Fruit fly (Drosophila melanogaster) whole organism, embryonic: ENCODE results near the gene CG7402.

Experiments used
- Abd-B ChIP-seq: fragments of 200-800 bp; sonication (Bioruptor generic); optimal IDR thresholded peaks from 2 replicates; lab custom pipeline; 2018; ENCODE audit warnings: missing biosample characterization, mild to moderate bottlenecking, missing genetic modification characterization, moderate library complexity
- CG11560 ChIP-seq: fragments of 200-800 bp; sonication (Bioruptor generic); IDR thresholded peaks from 3 replicates; pipeline ENCODE4 v1.3.6; 2022; ENCODE audit warnings: missing biosample characterization, missing genetic modification characterization
- CG14965 ChIP-seq: fragments of 200-800 bp; sonication (Bioruptor generic); optimal IDR thresholded peaks from 2 replicates; lab custom pipeline; 2016; ENCODE audit warnings: missing biosample characterization, missing genetic modification characterization, borderline replicate concordance
- CG18262 ChIP-seq: fragments of 200-800 bp; optimal IDR thresholded peaks from 3 replicates; lab custom pipeline; 2019; ENCODE audit warnings: missing biosample characterization, mild to moderate bottlenecking, missing genetic modification characterization, moderate library complexity
- CG2116 ChIP-seq: fragments of 200-800 bp; sonication (Bioruptor generic); optimal IDR thresholded peaks from 3 replicates; lab custom pipeline; 2018; ENCODE audit warnings: missing biosample characterization, mild to moderate bottlenecking, missing genetic modification characterization
- CG31441 ChIP-seq: fragments of 200-800 bp; sonication (Bioruptor generic); IDR thresholded peaks from 2 replicates; pipeline ENCODE4 v1.3.6; 2022; ENCODE audit warnings: missing biosample characterization, missing genetic modification characterization
- CG32532 ChIP-seq: fragments of 200-800 bp; sonication (Bioruptor generic); IDR thresholded peaks from 2 replicates; pipeline ENCODE4 v1.3.6; 2022; ENCODE audit warnings: missing biosample characterization, missing genetic modification characterization
- CG32772 ChIP-seq: fragments of 200-800 bp; sonication (Bioruptor generic); IDR thresholded peaks from 2 replicates; pipeline ENCODE4 v1.3.6; 2022; ENCODE audit warnings: missing biosample characterization, missing genetic modification characterization
- CG34224 ChIP-seq: fragments of 200-800 bp; sonication (Bioruptor generic); IDR thresholded peaks from 3 replicates; pipeline ENCODE4 v1.3.6; 2022; ENCODE audit warnings: missing biosample characterization, missing genetic modification characterization; ENCODE audit not compliant: partially characterized antibody
- CG8290 ChIP-seq, 3 experiments: fragments of 200-800 bp; sonication (Bioruptor generic); optimal IDR thresholded peaks; 2 replicates each; lab custom pipeline; 2016 to 2019; ENCODE audit warnings: missing biosample characterization in 3 of 3, missing genetic modification characterization in 3 of 3, mild to moderate bottlenecking in 2 of 3, moderate library complexity in 1 of 3
- CG8944 ChIP-seq: fragments of 200-800 bp; sonication (Bioruptor generic); optimal IDR thresholded peaks from 3 replicates; lab custom pipeline; 2016; ENCODE audit warnings: missing biosample characterization, missing genetic modification characterization
- CG9797 ChIP-seq: fragments of 200-800 bp; sonication (Bioruptor generic); optimal IDR thresholded peaks from 3 replicates; lab custom pipeline; 2018; ENCODE audit warnings: missing biosample characterization, mild to moderate bottlenecking, missing genetic modification characterization
- Dbx ChIP-seq: fragments of 200-800 bp; sonication (Bioruptor generic); IDR thresholded peaks from 3 replicates; pipeline ENCODE4 v1.3.6; 2022; ENCODE audit warnings: missing biosample characterization, missing genetic modification characterization
- Fer1 ChIP-seq: fragments of 200-800 bp; sonication (Bioruptor generic); optimal IDR thresholded peaks from 2 replicates; lab custom pipeline; 2017; ENCODE audit warnings: missing biosample characterization, mild to moderate bottlenecking, missing genetic modification characterization
- Gug ChIP-seq: fragments of 200-800 bp; sonication (Bioruptor generic); IDR thresholded peaks from 4 replicates; pipeline ENCODE4 v1.3.6; 2022; ENCODE audit warnings: missing biosample characterization, missing genetic modification characterization
- HLH3B ChIP-seq: fragments of 200-800 bp; sonication (Bioruptor generic); IDR thresholded peaks from 2 replicates; pipeline ENCODE4 v1.3.6; 2022; ENCODE audit warnings: missing biosample characterization, missing genetic modification characterization
- HLH4C ChIP-seq: fragments of 200-800 bp; sonication (Bioruptor generic); IDR thresholded peaks from 3 replicates; pipeline ENCODE4 v1.3.6; 2022; ENCODE audit warnings: missing biosample characterization, missing genetic modification characterization; ENCODE audit not compliant: partially characterized antibody
- Lim3 ChIP-seq: fragments of 200-800 bp; sonication (Bioruptor generic); IDR thresholded peaks from 2 replicates; pipeline ENCODE4 v1.3.6; 2022; ENCODE audit warnings: missing biosample characterization, missing genetic modification characterization
- Lpt ChIP-seq: fragments of >200 bp; optimal IDR thresholded peaks from 2 replicates; lab custom pipeline; 2018; ENCODE audit warnings: missing biosample characterization, missing genetic modification characterization
- NK7.1 ChIP-seq: fragments of 200-800 bp; sonication (Bioruptor generic); optimal IDR thresholded peaks from 3 replicates; lab custom pipeline; 2016; ENCODE audit warnings: missing biosample characterization, missing genetic modification characterization
- Side ChIP-seq: fragments of 200-800 bp; sonication (Bioruptor generic); optimal IDR thresholded peaks from 2 replicates; lab custom pipeline; 2016; ENCODE audit warnings: missing biosample characterization, missing genetic modification characterization
- Sox102F ChIP-seq: fragments of 200-800 bp; sonication (Bioruptor generic); optimal IDR thresholded peaks from 2 replicates; lab custom pipeline; 2018; ENCODE audit warnings: missing biosample characterization, mild to moderate bottlenecking, missing genetic modification characterization, moderate library complexity
- Tbp ChIP-seq: fragments of >200 bp; optimal IDR thresholded peaks from 2 replicates; lab custom pipeline; 2018; ENCODE audit warnings: missing biosample characterization, missing genetic modification characterization
- Trl ChIP-seq, 3 experiments: fragments of >200 bp in 2 of 3; fragments of 200-800 bp in 1 of 3; sonication (Bioruptor generic) in 1 of 3; optimal IDR thresholded peaks; 2 replicates in 1 of 3; 3 replicates in 2 of 3; lab custom pipeline; 2016 to 2017; ENCODE audit warnings: missing biosample characterization in 1 of 3, missing genetic modification characterization in 1 of 3
- Vsx1 ChIP-seq: fragments of 200-800 bp; sonication (Bioruptor generic); optimal IDR thresholded peaks from 2 replicates; lab custom pipeline; 2017; ENCODE audit warnings: missing biosample characterization, mild to moderate bottlenecking, missing genetic modification characterization, missing genetic modification reagents
- Xbp1 ChIP-seq: fragments of 200-800 bp; sonication (Bioruptor generic); optimal IDR thresholded peaks from 3 replicates; lab custom pipeline; 2016; ENCODE audit warnings: missing biosample characterization, mild to moderate bottlenecking, missing genetic modification characterization
- amos ChIP-seq: fragments of 200-800 bp; sonication (Bioruptor generic); IDR thresholded peaks from 2 replicates; pipeline ENCODE4 v1.3.6; 2022; ENCODE audit warnings: missing biosample characterization, missing genetic modification characterization; ENCODE audit not compliant: partially characterized antibody
- aop ChIP-seq: fragments of 200-800 bp; sonication (Bioruptor generic); IDR thresholded peaks from 2 replicates; pipeline ENCODE4 v1.3.6; 2022; ENCODE audit warnings: missing biosample characterization, missing genetic modification characterization
- ato ChIP-seq: fragments of 200-800 bp; sonication (Bioruptor generic); IDR thresholded peaks from 2 replicates; pipeline ENCODE4 v1.3.6; 2022; ENCODE audit warnings: missing biosample characterization, missing genetic modification characterization; ENCODE audit not compliant: partially characterized antibody
- br ChIP-seq: fragments of >200 bp; optimal IDR thresholded peaks from 2 replicates; lab custom pipeline; 2017
- chn ChIP-seq: fragments of 200-800 bp; sonication (Bioruptor generic); optimal IDR thresholded peaks from 2 replicates; lab custom pipeline; 2016; ENCODE audit warnings: missing biosample characterization, missing genetic modification characterization
- dan ChIP-seq: fragments of 200-800 bp; sonication (Bioruptor generic); IDR thresholded peaks from 2 replicates; pipeline ENCODE4 v1.3.6; 2022; ENCODE audit warnings: missing biosample characterization, missing genetic modification characterization
- danr ChIP-seq: fragments of 200-800 bp; sonication (Bioruptor generic); IDR thresholded peaks from 2 replicates; pipeline ENCODE4 v1.3.6; 2022; ENCODE audit warnings: missing biosample characterization, missing genetic modification characterization
- ewg ChIP-seq: fragments of 200-800 bp; sonication (Bioruptor generic); optimal IDR thresholded peaks from 3 replicates; lab custom pipeline; 2017; ENCODE audit warnings: mild to moderate bottlenecking, missing biosample characterization, missing genetic modification reagents, missing genetic modification characterization
- fru ChIP-seq: fragments of >200 bp; optimal IDR thresholded peaks from 2 replicates; lab custom pipeline; 2017
- gce ChIP-seq: fragments of 200-800 bp; sonication (Bioruptor generic); IDR thresholded peaks from 3 replicates; pipeline ENCODE4 v1.3.6; 2022; ENCODE audit warnings: missing biosample characterization, missing genetic modification characterization
- hbn ChIP-seq: fragments of 200-800 bp; sonication (Bioruptor generic); IDR thresholded peaks from 2 replicates; pipeline ENCODE4 v1.3.6; 2022; ENCODE audit warnings: missing biosample characterization, missing genetic modification characterization; ENCODE audit not compliant: partially characterized antibody
- insv ChIP-seq, 2 experiments: fragments of 200-800 bp; sonication (Bioruptor generic); optimal IDR thresholded peaks; 3 replicates each; lab custom pipeline; 2016 to 2018; ENCODE audit warnings: missing biosample characterization in 2 of 2, missing genetic modification characterization in 2 of 2
- jumu ChIP-seq: fragments of 200-800 bp; sonication (Bioruptor generic); optimal IDR thresholded peaks from 3 replicates; lab custom pipeline; 2016; ENCODE audit warnings: missing biosample characterization, missing genetic modification characterization
- nom ChIP-seq: fragments of 200-800 bp; sonication (Bioruptor generic); optimal IDR thresholded peaks from 2 replicates; lab custom pipeline; 2017; ENCODE audit warnings: missing biosample characterization, missing genetic modification characterization, mild to moderate bottlenecking, moderate library complexity, missing genetic modification reagents
- pho ChIP-seq: fragments of 200-800 bp; sonication (Bioruptor generic); optimal IDR thresholded peaks from 2 replicates; lab custom pipeline; 2016; ENCODE audit warnings: missing biosample characterization, missing genetic modification characterization
- run ChIP-seq: fragments of 200-800 bp; sonication (Bioruptor generic); optimal IDR thresholded peaks from 3 replicates; lab custom pipeline; 2018; ENCODE audit warnings: missing biosample characterization, mild to moderate bottlenecking, missing genetic modification characterization
- scrt ChIP-seq: fragments of 200-800 bp; sonication (Bioruptor generic); optimal IDR thresholded peaks from 2 replicates; lab custom pipeline; 2018; ENCODE audit warnings: missing biosample characterization, mild to moderate bottlenecking, missing genetic modification characterization, moderate library complexity
- sens ChIP-seq: fragments of 200-800 bp; sonication (Bioruptor generic); peaks from one replicate; lab custom pipeline; 2016; ENCODE audit warnings: missing biosample characterization, missing genetic modification characterization
- seq ChIP-seq: fragments of 200-800 bp; sonication (Bioruptor generic); IDR thresholded peaks from 2 replicates; pipeline ENCODE4 v1.3.6; 2022; ENCODE audit warnings: missing biosample characterization, missing genetic modification characterization
- sna ChIP-seq: fragments of 200-800 bp; sonication (Bioruptor generic); IDR thresholded peaks from 2 replicates; pipeline ENCODE4 v1.3.6; 2022; ENCODE audit warnings: missing biosample characterization, missing genetic modification characterization; ENCODE audit not compliant: partially characterized antibody
- ttk ChIP-seq: fragments of 200-800 bp; sonication (Bioruptor generic); IDR thresholded peaks from 2 replicates; pipeline ENCODE4 v2.1.2; 2022; ENCODE audit warnings: missing biosample characterization, missing genetic modification characterization
- tx ChIP-seq: fragments of 200-800 bp; sonication (Bioruptor generic); optimal IDR thresholded peaks from 2 replicates; lab custom pipeline; 2016; ENCODE audit warnings: missing biosample characterization, missing genetic modification characterization
- zfh1 ChIP-seq: fragments of 200-800 bp; sonication (Bioruptor generic); IDR thresholded peaks from 3 replicates; pipeline ENCODE4 v1.3.6; 2022; ENCODE audit warnings: missing biosample characterization, missing genetic modification characterization

Gene CG7402

DNA sequence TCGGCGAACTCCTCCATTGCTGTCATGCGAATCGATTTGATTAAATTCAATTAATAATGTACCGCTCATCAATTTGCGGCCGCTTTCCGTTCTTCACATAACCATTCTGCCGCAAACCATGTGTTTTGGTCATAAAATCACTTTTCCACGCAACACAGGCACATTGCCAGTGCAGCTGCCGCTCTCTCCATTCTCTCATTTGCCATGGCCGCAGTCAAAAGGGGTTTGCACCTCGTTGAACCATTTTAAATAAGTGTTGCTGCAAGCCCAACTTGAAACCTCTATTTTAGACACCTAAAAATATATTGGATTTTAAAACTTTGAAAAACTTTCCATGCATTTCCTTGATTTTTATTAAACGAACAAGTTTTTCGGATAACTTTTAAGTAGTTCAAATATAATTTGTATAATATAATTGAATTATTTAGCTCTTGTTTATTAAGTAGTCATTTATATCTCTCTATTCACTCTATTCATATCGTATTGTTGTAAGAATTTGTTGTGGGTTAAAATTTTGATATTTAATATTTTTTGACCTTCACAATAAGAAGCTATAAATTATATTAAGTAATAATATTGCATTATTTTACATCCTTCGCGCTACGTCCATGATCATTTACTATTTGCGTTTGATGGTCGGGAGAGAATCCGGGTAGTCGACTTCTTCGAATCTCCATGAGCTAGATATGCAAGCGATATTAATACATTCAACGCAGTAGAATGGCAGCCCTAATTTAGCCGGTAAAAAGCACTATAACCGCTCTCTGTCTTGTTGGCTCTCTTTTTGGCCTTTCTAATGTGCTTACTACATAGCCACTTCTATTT is 30.6 kb upstream of the CG7402 start, which contains the start of gene CG5535 (continued):
- TF ChIP-seq hbn (GFP tag; lab: Robert Waterston, UW) (no peak), insv (GFP tag; optimal IDR thresholded peaks at IDR 0.05; lab: Kevin White, UChicago) (peak in 1 of 2 experiments; percentile 47), sna (no peak), danr (GFP tag; lab: Robert Waterston, UW) (no peak), fru (lab: Kevin White, UChicago) (no peak), Vsx1 (peak; percentile 34), Sox102F (GFP tag; lab: Kevin White, UChicago) (peak; percentile 80), zfh1 (GFP tag; lab: Robert Waterston, UW) (peak; percentile 76; the same call in 2 of the 3 replicates), HLH4C (GFP tag; lab: Robert Waterston, UW) (no peak), CG32532 (peak; percentile 71), amos (GFP tag; lab: Robert Waterston, UW) (no peak), nom (GFP tag; lab: Kevin White, UChicago) (peak; percentile 17), Tbp (GFP tag; lab: Kevin White, UChicago) (no peak), CG2116 (GFP tag; lab: Kevin White, UChicago) (peak; percentile 32), Gug (GFP tag; lab: Robert Waterston, UW) (peak; percentile 82), HLH3B (GFP tag; lab: Robert Waterston, UW) (peak; percentile 45; the same call in 1 of the 2 replicates), chn (peak; percentile 48), jumu (GFP tag; lab: Kevin White, UChicago) (peak; percentile 51), Dbx (GFP tag; lab: Robert Waterston, UW) (no peak; the same call in 1 of the 3 replicates), seq (GFP tag; lab: Robert Waterston, UW) (peak; percentile 49), gce (GFP tag; lab: Robert Waterston, UW) (peak; percentile 58; the same call in 2 of the 3 replicates), ewg (peak; percentile 63), Abd-B (GFP tag; lab: Kevin White, UChicago) (peak; percentile 75), pho (GFP tag; lab: Kevin White, UChicago) (peak; percentile 7), br (lab: Kevin White, UChicago) (no peak), scrt (GFP tag; lab: Kevin White, UChicago) (peak; percentile 43), aop (peak; percentile 68; the same call in 1 of the 2 replicates), Trl (optimal IDR thresholded peaks at IDR 0.05; lab: Kevin White, UChicago) (peak; percentile 42 to 60), Trl (GFP tag; optimal IDR thresholded peaks at IDR 0.05; lab: Kevin White, UChicago) (peak; percentile 69), CG14965 (no peak), tx (GFP tag; lab: Kevin White, UChicago) (no peak), CG18262 (tag; lab: Kevin White, UChicago) (peak; percentile 96), CG8944 (GFP tag; lab: Kevin White, UChicago) (peak; percentile 47), ttk (peak; percentile 54), CG31441 (GFP tag; lab: Robert Waterston, UW) (peak; percentile 89), Fer1 (GFP tag; lab: Kevin White, UChicago) (peak; percentile 48), Xbp1 (peak; percentile 74), sens (GFP tag; lab: Kevin White, UChicago) (peak; percentile 84), run (tag; lab: Kevin White, UChicago) (peak; percentile 58), CG11560 (tag; lab: Robert Waterston, UW) (no peak), CG9797 (GFP tag; lab: Kevin White, UChicago) (no peak), CG8290 (GFP tag; optimal IDR thresholded peaks at IDR 0.05; lab: Kevin White, UChicago) (peak; percentile 29), CG8290 (tag; optimal IDR thresholded peaks at IDR 0.05; lab: Kevin White, UChicago) (peak in 1 of 2 experiments; percentile 94), Lim3 (GFP tag; lab: Robert Waterston, UW) (no peak), ato (no peak), CG32772 (GFP tag; lab: Robert Waterston, UW) (no peak; the same call in 1 of the 2 replicates), Side (GFP tag; lab: Kevin White, UChicago) (peak; percentile 64), NK7.1 (GFP tag; lab: Kevin White, UChicago) (no peak), Lpt (GFP tag; lab: Kevin White, UChicago) (no peak), dan (no peak), CG34224 (GFP tag; lab: Robert Waterston, UW) (0 out of 3 replicates have a peak, but pooled peaks have one; percentile 14)
